Worm (Caenorhabditis elegans): Measurements from ENCODE around the gene ZC443.2.

Gene ZC443.2

ce11 chrV:12760913-12761312 is 50.1 kb downstream of the ZC443.2 start, which contains the start of gene F18E2.15:
TSS of gene F18E2.15 (minus strand) at chrV:12761013.
- no peak for TF ChIP-seq him-1 (tag; optimal IDR thresholded peaks at IDR 0.05)
- TF ChIP-seq ztf-22 (GFP tag; optimal IDR thresholded peaks at IDR 0.05) = no peak
- TF ChIP-seq mes-4 (tag; optimal IDR thresholded peaks at IDR 0.05) = no peak
- TF ChIP-seq somi-1 (GFP tag; optimal IDR thresholded peaks at IDR 0.05) = no peak
- TF ChIP-seq pha-4 (tag; optimal IDR thresholded peaks at IDR 0.05) = no peak
- no peak for TF ChIP-seq ztf-6 (GFP tag; IDR thresholded peaks at IDR 0.05)
- TF ChIP-seq Y53F4B.3 (GFP tag; IDR thresholded peaks at IDR 0.05) = no peak
- no peak for TF ChIP-seq sptf-2 (GFP tag; optimal IDR thresholded peaks at IDR 0.05)
- no peak for TF ChIP-seq zfh-2 (GFP tag; conservative IDR thresholded peaks at IDR 0.05)
